In the genomic region with DNA sequence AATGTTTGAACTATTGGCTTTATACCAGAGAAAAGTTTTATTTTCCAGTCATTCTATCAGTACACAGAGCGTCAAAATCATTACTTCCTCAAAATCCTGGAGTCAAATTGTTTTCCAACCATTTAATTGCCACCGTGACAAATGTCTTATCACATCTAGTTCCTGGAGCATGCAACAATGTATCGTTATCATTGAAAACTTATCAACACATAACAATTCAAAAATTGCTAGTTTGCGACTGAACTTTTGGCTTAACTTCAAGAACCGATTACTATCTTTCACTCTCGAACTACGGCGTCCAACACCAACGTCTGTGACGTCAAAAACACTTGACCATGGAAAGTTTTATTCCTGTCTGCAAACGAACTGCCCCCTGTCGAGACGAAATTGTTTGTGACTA, we compare ENCODE assay signal across 6 worm cellular contexts.
TF ChIP-seq lines count a peak whose summit lies in the region.

No protein-coding gene starts in this region.

TF ChIP-seq in whole organism, L1 larva, 84 proteins besides CTCF, POLR2A, EP300 and RAD21 (continues in another document):
- no peak for TF ChIP-seq mab-9 (GFP tag; IDR thresholded peaks at IDR 0.05; lab: Robert Waterston, UW)
- TF ChIP-seq ceh-8 (GFP tag; optimal IDR thresholded peaks at IDR 0.05; lab: Kevin White, UChicago): no peak
- no peak for TF ChIP-seq efl-3 (GFP tag; optimal IDR thresholded peaks at IDR 0.05; lab: Kevin White, UChicago)
- no peak for TF ChIP-seq sox-4 (tag; optimal IDR thresholded peaks at IDR 0.05; lab: Kevin White, UChicago)
- TF ChIP-seq lin-14 (GFP tag; optimal IDR thresholded peaks at IDR 0.05; lab: Kevin White, UChicago): peak; percentile 14
- no peak for TF ChIP-seq egl-13 (tag; optimal IDR thresholded peaks at IDR 0.05; lab: Kevin White, UChicago)
- TF ChIP-seq zag-1 (tag; optimal IDR thresholded peaks at IDR 0.05; lab: Kevin White, UChicago): no peak
- TF ChIP-seq mep-1 (tag; optimal IDR thresholded peaks at IDR 0.05; lab: Kevin White, UChicago): no peak
- TF ChIP-seq nhr-71 (tag; optimal IDR thresholded peaks at IDR 0.05; lab: Kevin White, UChicago): peak; percentile 20
- TF ChIP-seq unc-86 (tag; optimal IDR thresholded peaks at IDR 0.05; lab: Kevin White, UChicago): no peak
- no peak for TF ChIP-seq mdl-1 (tag; optimal IDR thresholded peaks at IDR 0.05; lab: Kevin White, UChicago)
- TF ChIP-seq pax-3 (tag; optimal IDR thresholded peaks at IDR 0.05; lab: Kevin White, UChicago): peak; percentile 30
- TF ChIP-seq nhr-20 (tag; optimal IDR thresholded peaks at IDR 0.05; lab: Kevin White, UChicago): no peak
- no peak for TF ChIP-seq unc-130 (tag; optimal IDR thresholded peaks at IDR 0.05; lab: Kevin White, UChicago)
- TF ChIP-seq lin-15B (tag; optimal IDR thresholded peaks at IDR 0.05; lab: Kevin White, UChicago): no peak

TF ChIP-seq in whole organism, L2 larva, 48 proteins besides CTCF, POLR2A, EP300 and RAD21:
- peak; percentile 53 for TF ChIP-seq sma-9 (GFP tag; optimal IDR thresholded peaks at IDR 0.05; lab: Kevin White, UChicago)
- no peak for TF ChIP-seq sma-9 (tag; optimal IDR thresholded peaks at IDR 0.05; lab: Kevin White, UChicago)
- TF ChIP-seq egl-27 (tag; optimal IDR thresholded peaks at IDR 0.05; lab: Kevin White, UChicago): no peak
- peak; percentile 79 for TF ChIP-seq fos-1 (tag; optimal IDR thresholded peaks at IDR 0.05; lab: Kevin White, UChicago)
- TF ChIP-seq mdl-1 (tag; optimal IDR thresholded peaks at IDR 0.05; lab: Kevin White, UChicago): no peak
- TF ChIP-seq crh-2 (tag; optimal IDR thresholded peaks at IDR 0.05; lab: Kevin White, UChicago): peak; percentile 37
- no peak for TF ChIP-seq ztf-1 (GFP tag; conservative IDR thresholded peaks at IDR 0.05; lab: Robert Waterston, UW)
- no peak for TF ChIP-seq nhr-129 (tag; optimal IDR thresholded peaks at IDR 0.05; lab: Kevin White, UChicago)

TF ChIP-seq in whole organism, L3 larva, 47 proteins besides CTCF, POLR2A, EP300 and RAD21:
- peak; percentile 3 for TF ChIP-seq pha-4 (tag; optimal IDR thresholded peaks at IDR 0.05; lab: Kevin White, UChicago)
- peak; percentile 22 for TF ChIP-seq jun-1 (tag; optimal IDR thresholded peaks at IDR 0.05; lab: Kevin White, UChicago)
- TF ChIP-seq ceh-9 (tag; optimal IDR thresholded peaks at IDR 0.05; lab: Kevin White, UChicago): no peak
- TF ChIP-seq nfya-1 (tag; optimal IDR thresholded peaks at IDR 0.05; lab: Kevin White, UChicago; ENCODE audit: insufficient read depth): no peak
- TF ChIP-seq ceh-82 (tag; optimal IDR thresholded peaks at IDR 0.05; lab: Kevin White, UChicago): no peak
- no peak for TF ChIP-seq eor-1 (tag; optimal IDR thresholded peaks at IDR 0.05; lab: Kevin White, UChicago)
- no peak for TF ChIP-seq tbx-2 (tag; optimal IDR thresholded peaks at IDR 0.05; lab: Kevin White, UChicago)
- peak; percentile 89 for TF ChIP-seq elt-2 (tag; optimal IDR thresholded peaks at IDR 0.05; lab: Kevin White, UChicago)

TF ChIP-seq in whole organism, L4 larva, 104 proteins besides CTCF, POLR2A, EP300 and RAD21:
- TF ChIP-seq dmd-9 (GFP tag; IDR thresholded peaks at IDR 0.05; lab: Robert Waterston, UW) (no peak), pqm-1 (tag; optimal IDR thresholded peaks at IDR 0.05; lab: Kevin White, UChicago) (peak; percentile 69), daf-16 (GFP tag; optimal IDR thresholded peaks at IDR 0.05; lab: Kevin White, UChicago) (no peak), daf-16 (tag; optimal IDR thresholded peaks at IDR 0.05; lab: Kevin White, UChicago) (peak; percentile 43), nhr-28 (tag; optimal IDR thresholded peaks at IDR 0.05; lab: Kevin White, UChicago) (peak; percentile 69), zip-2 (tag; optimal IDR thresholded peaks at IDR 0.05; lab: Kevin White, UChicago) (no peak), fkh-10 (GFP tag; optimal IDR thresholded peaks at IDR 0.05; lab: Kevin White, UChicago) (no peak), dmd-6 (GFP tag; IDR thresholded peaks at IDR 0.05; lab: Robert Waterston, UW) (peak; percentile 78), ceh-82 (tag; optimal IDR thresholded peaks at IDR 0.05; lab: Kevin White, UChicago) (no peak), tag-97 (GFP tag; IDR thresholded peaks at IDR 0.05; lab: Robert Waterston, UW) (no peak), hif-1 (tag; optimal IDR thresholded peaks at IDR 0.05; lab: Kevin White, UChicago) (no peak), hlh-11 (tag; optimal IDR thresholded peaks at IDR 0.05; lab: Kevin White, UChicago) (peak; percentile 9), dve-1 (tag; optimal IDR thresholded peaks at IDR 0.05; lab: Kevin White, UChicago; ENCODE audit: insufficient read depth) (peak; percentile 37)

TF ChIP-seq in whole organism, late embryonic, 69 proteins besides CTCF, POLR2A, EP300 and RAD21:
- TF ChIP-seq elt-2 (tag; optimal IDR thresholded peaks at IDR 0.05; lab: Kevin White, UChicago): peak; percentile 75
- no peak for TF ChIP-seq hlh-6 (tag; optimal IDR thresholded peaks at IDR 0.05; lab: Kevin White, UChicago)

TF ChIP-seq in whole organism, young adult, 124 proteins besides CTCF, POLR2A, EP300 and RAD21:
- TF ChIP-seq hrde-1 (tag; optimal IDR thresholded peaks at IDR 0.05; lab: Kevin White, UChicago; ENCODE audit: borderline replicate concordance): no peak
- no peak for TF ChIP-seq aptf-3 (GFP tag; IDR thresholded peaks at IDR 0.05; lab: Robert Waterston, UW)
- TF ChIP-seq ets-4 (GFP tag; optimal IDR thresholded peaks at IDR 0.05; lab: Kevin White, UChicago): peak; percentile 21
- TF ChIP-seq nhr-80 (tag; optimal IDR thresholded peaks at IDR 0.05; lab: Kevin White, UChicago): peak; percentile 68
TF ChIP-seq in whole organism, young adult: peak in this region for 2.
